Fruit fly (Drosophila melanogaster) whole organism, adult: ENCODE measurements around the gene CtIP.

Experiments
- CG11617 ChIP-seq: fragments of 200-800 bp; sonication (Bioruptor generic); optimal IDR thresholded peaks from 2 replicates; lab custom pipeline; 2017; ENCODE audit warnings: mild to moderate bottlenecking, missing biosample characterization, missing genetic modification reagents, missing genetic modification characterization
- CG12768 ChIP-seq: fragments of 200-800 bp; sonication (Bioruptor generic); optimal IDR thresholded peaks from 2 replicates; lab custom pipeline; 2017; ENCODE audit warnings: missing biosample characterization, missing genetic modification characterization, mild to moderate bottlenecking, moderate library complexity, missing genetic modification reagents
- CG1620 ChIP-seq: fragments of 200-800 bp; sonication (Bioruptor generic); optimal IDR thresholded peaks from 2 replicates; lab custom pipeline; 2016; ENCODE audit warnings: missing biosample characterization, missing genetic modification characterization
- CG33017 ChIP-seq: fragments of 200-800 bp; sonication (Bioruptor generic); optimal IDR thresholded peaks from 2 replicates; lab custom pipeline; 2018; ENCODE audit warnings: missing biosample characterization, mild to moderate bottlenecking, missing genetic modification characterization, moderate library complexity
- CG7101 ChIP-seq: fragments of 200-800 bp; sonication (Bioruptor generic); optimal IDR thresholded peaks from 2 replicates; lab custom pipeline; 2018; ENCODE audit warnings: missing biosample characterization, mild to moderate bottlenecking, missing genetic modification characterization, moderate library complexity
- Mnt ChIP-seq: fragments of 200-800 bp; sonication (Bioruptor generic); optimal IDR thresholded peaks from 2 replicates; lab custom pipeline; 2016; ENCODE audit warnings: missing biosample characterization, mild to moderate bottlenecking, missing genetic modification characterization
- cic ChIP-seq: fragments of 200-800 bp; sonication (Bioruptor generic); optimal IDR thresholded peaks from 2 replicates; lab custom pipeline; 2017; ENCODE audit warnings: missing biosample characterization, mild to moderate bottlenecking, missing genetic modification characterization, moderate library complexity
- pad ChIP-seq: fragments of 200-800 bp; sonication (Bioruptor generic); optimal IDR thresholded peaks from 3 replicates; lab custom pipeline; 2017; ENCODE audit warnings: missing biosample characterization, missing genetic modification characterization, mild to moderate bottlenecking, moderate library complexity, missing genetic modification reagents
- toe ChIP-seq: fragments of 200-800 bp; sonication (Bioruptor generic); optimal IDR thresholded peaks from 2 replicates; lab custom pipeline; 2016; ENCODE audit warnings: missing biosample characterization, missing genetic modification characterization

DNA sequence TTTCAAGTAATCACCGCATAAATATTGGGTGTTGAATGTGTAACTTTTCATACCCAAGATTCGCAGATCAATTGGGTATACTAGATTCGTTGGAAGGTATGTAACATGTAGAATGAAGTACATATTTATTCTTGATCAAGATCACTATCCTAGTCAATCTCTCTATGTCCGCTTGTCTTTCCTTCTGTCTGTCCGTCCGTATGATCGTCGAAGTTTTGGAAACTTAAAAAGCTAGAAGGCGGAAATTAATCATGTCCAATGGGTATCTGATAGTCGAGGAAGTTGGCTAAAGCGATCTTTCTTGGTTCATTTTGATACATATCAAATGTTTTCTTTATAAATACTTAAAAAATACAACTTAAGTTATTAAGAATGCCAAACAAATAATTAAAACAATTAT lies 51.6 kb downstream of the CtIP start:
- TF ChIP-seq cic (no peak), CG7101 (tag; lab: Kevin White, UChicago) (no peak), Mnt (GFP tag; lab: Kevin White, UChicago) (no peak), toe (GFP tag; lab: Kevin White, UChicago) (no peak), CG33017 (tag; lab: Kevin White, UChicago) (no peak), CG11617 (GFP tag; lab: Kevin White, UChicago) (no peak), pad (GFP tag; lab: Kevin White, UChicago) (no peak), CG12768 (GFP tag; lab: Kevin White, UChicago) (no peak), CG1620 (GFP tag; lab: Kevin White, UChicago) (no peak)
